Worm (Caenorhabditis elegans) whole organism, early embryonic: ENCODE results near the gene sysm-1.

ENCODE experiments used
- B0310.2 ChIP-seq: sonication (generic microtip); optimal IDR thresholded peaks from 2 replicates; lab custom pipeline; 2016; ENCODE audit warnings: mild to moderate bottlenecking, missing genetic modification characterization, missing compliant biosample characterization
- F13C5.2 ChIP-seq: sonication (generic microtip); optimal IDR thresholded peaks from 2 replicates; lab custom pipeline; 2017; ENCODE audit warnings: mild to moderate bottlenecking, missing genetic modification characterization, inconsistent platforms, missing compliant biosample characterization
- ama-1 ChIP-seq: fragments of 150-350 bp; optimal IDR thresholded peaks from 2 replicates; lab custom pipeline; 2014
- ceh-36 ChIP-seq: sonication (generic microtip); optimal IDR thresholded peaks from 2 replicates; lab custom pipeline; 2016; ENCODE audit warnings: missing genetic modification characterization, inconsistent platforms, missing compliant biosample characterization
- flt-1 ChIP-seq: fragments of 200-800 bp; sonication (Bioruptor generic); IDR thresholded peaks from 2 replicates; pipeline ENCODE4 v1.3.6; 2022; ENCODE audit warnings: missing genetic modification characterization, missing compliant biosample characterization
- hmbx-1 ChIP-seq: sonication (generic microtip); optimal IDR thresholded peaks from 2 replicates; lab custom pipeline; 2016; ENCODE audit warnings: mild to moderate bottlenecking, missing genetic modification characterization, missing compliant biosample characterization
- hmg-4 ChIP-seq: fragments of 200-800 bp; sonication (Bioruptor generic); optimal IDR thresholded peaks from 2 replicates; lab custom pipeline; 2018; ENCODE audit warnings: mild to moderate bottlenecking, missing genetic modification characterization, missing compliant biosample characterization
- sea-1 ChIP-seq: fragments of 200-800 bp; sonication (Bioruptor generic); conservative IDR thresholded peaks from 2 replicates; pipeline ENCODE4 v1.3.6; 2022; ENCODE audit warnings: missing genetic modification characterization, missing compliant biosample characterization
- tbx-37 ChIP-seq: fragments of 200-800 bp; sonication (Bioruptor generic); conservative IDR thresholded peaks from 2 replicates; pipeline ENCODE4 v1.3.6; 2022; ENCODE audit warnings: missing genetic modification reagents, missing genetic modification characterization, missing compliant biosample characterization

- TF ChIP-seq sea-1 (GFP tag; lab: Robert Waterston, UW) (no peak), B0310.2 (tag; lab: Kevin White, UChicago) (no peak), ceh-36 (no peak), hmbx-1 (tag; lab: Kevin White, UChicago) (no peak), tbx-37 (GFP tag; lab: Robert Waterston, UW) (no peak), F13C5.2 (no peak), hmg-4 (GFP tag; lab: Kevin White, UChicago) (no peak), ama-1 (lab: Kevin White, UChicago) (no peak), flt-1 (GFP tag; lab: Robert Waterston, UW) (no peak)
These were observed 44.3 kb downstream of the sysm-1 start for ce11 chrII:9038736-9039135.
